Fruit fly (Drosophila melanogaster) whole organism, adult: ENCODE data around the gene CstF50.

Experiments
- CG12768 ChIP-seq: fragments of 200-800 bp; sonication (Bioruptor generic); optimal IDR thresholded peaks from 2 replicates; lab custom pipeline; 2017; ENCODE audit warnings: missing biosample characterization, missing genetic modification characterization, mild to moderate bottlenecking, moderate library complexity, missing genetic modification reagents
- bab1 ChIP-seq: fragments of 200-800 bp; sonication (Bioruptor generic); optimal IDR thresholded peaks from 3 replicates; lab custom pipeline; 2019; ENCODE audit warnings: missing biosample characterization, mild to moderate bottlenecking, missing genetic modification characterization, moderate library complexity
- cic ChIP-seq: fragments of 200-800 bp; sonication (Bioruptor generic); optimal IDR thresholded peaks from 2 replicates; lab custom pipeline; 2017; ENCODE audit warnings: missing biosample characterization, mild to moderate bottlenecking, missing genetic modification characterization, moderate library complexity

- TF ChIP-seq bab1 (no peak), CG12768 (GFP tag; lab: Kevin White, UChicago) (no peak), cic (GFP tag; lab: Kevin White, UChicago) (no peak)
Measured at dm6 chr3R:31711270-31712029, 25.3 kb downstream of the CstF50 start.
